Worm (Caenorhabditis elegans) whole organism, L1 larva: ENCODE data around the gene C47E8.3.

Source experiments
- C16A3.4 ChIP-seq: fragments of 150-350 bp; optimal IDR thresholded peaks from 2 replicates; lab custom pipeline; 2014; ENCODE audit warnings: missing biosample characterization, missing genetic modification characterization
- F16B12.6 ChIP-seq: fragments of 150-350 bp; optimal IDR thresholded peaks from 2 replicates; lab custom pipeline; 2014; ENCODE audit warnings: missing biosample characterization, missing genetic modification characterization
- Y116A8C.19 ChIP-seq: sonication (generic microtip); optimal IDR thresholded peaks from 2 replicates; lab custom pipeline; 2016; ENCODE audit warnings: missing compliant biosample characterization, missing genetic modification characterization, borderline replicate concordance
- alr-1 ChIP-seq: fragments of 200-800 bp; sonication (Bioruptor generic); optimal IDR thresholded peaks from 2 replicates; lab custom pipeline; 2018; ENCODE audit warnings: borderline replicate concordance, mild to moderate bottlenecking, missing genetic modification characterization, missing compliant biosample characterization
- aly-2 ChIP-seq: fragments of 150-350 bp; optimal IDR thresholded peaks from 2 replicates; lab custom pipeline; 2014; ENCODE audit warnings: missing biosample characterization, missing genetic modification characterization
- ceh-63 ChIP-seq: fragments of 200-800 bp; sonication (Bioruptor generic); optimal IDR thresholded peaks from 2 replicates; lab custom pipeline; 2018; ENCODE audit warnings: mild to moderate bottlenecking, missing genetic modification characterization, missing compliant biosample characterization
- ceh-82 ChIP-seq, 3 experiments: fragments of 150-350 bp in 1 of 3; sonication (generic microtip) in 2 of 3; optimal IDR thresholded peaks; 2 replicates each; lab custom pipeline; 2014 to 2017; ENCODE audit warnings: missing biosample characterization in 3 of 3, missing genetic modification characterization in 3 of 3
- ceh-90 ChIP-seq: sonication (generic microtip); optimal IDR thresholded peaks from 2 replicates; lab custom pipeline; 2016; ENCODE audit warnings: missing genetic modification characterization, missing compliant biosample characterization
- efl-1 ChIP-seq, 4 experiments: fragments of 150-350 bp; optimal IDR thresholded peaks in 3 of 4; peaks in 1 of 4; 1 replicate in 1 of 4; 2 replicates in 3 of 4; lab custom pipeline; 2014; ENCODE audit warnings: missing biosample characterization in 2 of 4, missing genetic modification characterization in 2 of 4, missing genetic modification reagents in 2 of 4
- egl-27 ChIP-seq, 2 experiments: fragments of 150-350 bp in 1 of 2; sonication (generic microtip); optimal IDR thresholded peaks; 3 replicates each; lab custom pipeline; 2017 to 2018; ENCODE audit warnings: missing biosample characterization in 2 of 2, missing genetic modification characterization in 2 of 2, missing genetic modification reagents in 2 of 2
- elt-3 ChIP-seq, 6 experiments: fragments of 150-350 bp in 1 of 6; sonication (generic microtip); optimal IDR thresholded peaks; 2 replicates each; lab custom pipeline; 2017 to 2018; ENCODE audit warnings: missing biosample characterization in 6 of 6, missing genetic modification characterization in 6 of 6, inconsistent platforms in 1 of 6
- ets-5 ChIP-seq: fragments of 200-800 bp; sonication (Bioruptor generic); IDR thresholded peaks from 2 replicates; pipeline ENCODE4 v1.3.6; 2022; ENCODE audit warnings: missing genetic modification characterization, missing compliant biosample characterization
- fkh-8 ChIP-seq: sonication (generic microtip); optimal IDR thresholded peaks from 2 replicates; lab custom pipeline; 2016; ENCODE audit warnings: mild to moderate bottlenecking, missing genetic modification characterization, missing compliant biosample characterization
- fos-1 ChIP-seq: fragments of 150-350 bp; optimal IDR thresholded peaks from 2 replicates; lab custom pipeline; 2014; ENCODE audit warnings: missing biosample characterization, missing genetic modification characterization
- grh-1 ChIP-seq: fragments of 200-800 bp; sonication (Bioruptor generic); IDR thresholded peaks from 2 replicates; pipeline ENCODE4 v1.3.6; 2022; ENCODE audit warnings: missing genetic modification reagents, missing genetic modification characterization, missing compliant biosample characterization
- hlh-4 ChIP-seq: sonication (generic microtip); optimal IDR thresholded peaks from 2 replicates; lab custom pipeline; 2016; ENCODE audit warnings: mild to moderate bottlenecking, missing genetic modification characterization, missing compliant biosample characterization
- hpl-2 ChIP-seq: fragments of 150-350 bp; optimal IDR thresholded peaks from 2 replicates; lab custom pipeline; 2014; ENCODE audit warnings: missing biosample characterization, missing genetic modification reagents, missing genetic modification characterization
- isw-1 ChIP-seq: fragments of 200-800 bp; sonication (Bioruptor generic); IDR thresholded peaks from 2 replicates; pipeline ENCODE4 v1.3.6; 2022; ENCODE audit warnings: missing genetic modification characterization, missing compliant biosample characterization
- lin-35 ChIP-seq, 2 experiments: fragments of 150-350 bp; optimal IDR thresholded peaks; 2 replicates each; lab custom pipeline; 2014; ENCODE audit warnings: missing biosample characterization in 2 of 2, missing genetic modification characterization in 2 of 2, missing genetic modification reagents in 2 of 2
- lir-3 ChIP-seq: sonication (generic microtip); optimal IDR thresholded peaks from 2 replicates; lab custom pipeline; 2016; ENCODE audit warnings: mild to moderate bottlenecking, missing genetic modification characterization, moderate library complexity, missing compliant biosample characterization; ENCODE audit not compliant: poor library complexity
- mdl-1 ChIP-seq, 2 experiments: fragments of 150-350 bp; optimal IDR thresholded peaks; 2 replicates each; lab custom pipeline; 2014 to 2017; ENCODE audit warnings: missing biosample characterization in 2 of 2, missing genetic modification characterization in 2 of 2, inconsistent platforms in 1 of 2
- mef-2 ChIP-seq: fragments of 150-350 bp; optimal IDR thresholded peaks from 2 replicates; lab custom pipeline; 2014; ENCODE audit warnings: missing biosample characterization, missing genetic modification characterization
- mep-1 ChIP-seq: fragments of 150-350 bp; optimal IDR thresholded peaks from 2 replicates; lab custom pipeline; 2014; ENCODE audit warnings: missing biosample characterization, missing genetic modification characterization
- nhr-11 ChIP-seq: fragments of 150-350 bp; optimal IDR thresholded peaks from 2 replicates; lab custom pipeline; 2014; ENCODE audit warnings: missing biosample characterization, missing genetic modification characterization
- nhr-19 ChIP-seq: fragments of 200-800 bp; sonication (Bioruptor generic); conservative IDR thresholded peaks from 2 replicates; pipeline ENCODE4 v1.3.6; 2022; ENCODE audit warnings: missing genetic modification characterization, missing compliant biosample characterization
- nhr-20 ChIP-seq: sonication (generic microtip); optimal IDR thresholded peaks from 2 replicates; lab custom pipeline; 2016; ENCODE audit warnings: mild to moderate bottlenecking, missing genetic modification characterization, missing compliant biosample characterization
- nhr-237 ChIP-seq: fragments of 150-350 bp; optimal IDR thresholded peaks from 2 replicates; lab custom pipeline; 2014; ENCODE audit warnings: missing biosample characterization, missing genetic modification characterization
- nhr-71 ChIP-seq: sonication (generic microtip); optimal IDR thresholded peaks from 2 replicates; lab custom pipeline; 2016; ENCODE audit warnings: mild to moderate bottlenecking, missing genetic modification characterization, moderate library complexity, missing compliant biosample characterization
- nhr-85 ChIP-seq: sonication (generic microtip); peaks from one replicate; lab custom pipeline; 2016; ENCODE audit warnings: missing genetic modification characterization, inconsistent platforms, missing compliant biosample characterization
- rnt-1 ChIP-seq: sonication (generic microtip); optimal IDR thresholded peaks from 2 replicates; lab custom pipeline; 2016; ENCODE audit warnings: mild to moderate bottlenecking, missing genetic modification characterization, moderate library complexity, missing compliant biosample characterization
- skn-1 ChIP-seq: fragments of 150-350 bp; optimal IDR thresholded peaks from 2 replicates; lab custom pipeline; 2014; ENCODE audit warnings: missing biosample characterization, missing genetic modification characterization
- snu-23 ChIP-seq: sonication (generic microtip); optimal IDR thresholded peaks from 2 replicates; lab custom pipeline; 2016; ENCODE audit warnings: missing genetic modification characterization, missing compliant biosample characterization
- sptf-1 ChIP-seq: fragments of 150-350 bp; optimal IDR thresholded peaks from 2 replicates; lab custom pipeline; 2014; ENCODE audit warnings: missing biosample characterization, missing genetic modification characterization
- swsn-7 ChIP-seq: sonication (generic microtip); optimal IDR thresholded peaks from 2 replicates; lab custom pipeline; 2016; ENCODE audit warnings: missing genetic modification characterization, missing compliant biosample characterization
- tlp-1 ChIP-seq: fragments of 150-350 bp; optimal IDR thresholded peaks from 2 replicates; lab custom pipeline; 2014; ENCODE audit warnings: missing biosample characterization, missing genetic modification characterization
- unc-130 ChIP-seq: fragments of 150-350 bp; optimal IDR thresholded peaks from 2 replicates; lab custom pipeline; 2017; ENCODE audit warnings: missing biosample characterization, missing genetic modification characterization, inconsistent platforms
- unc-30 ChIP-seq: sonication (generic microtip); optimal IDR thresholded peaks from 2 replicates; lab custom pipeline; 2017; ENCODE audit warnings: missing biosample characterization, missing genetic modification characterization
- unc-62 ChIP-seq: fragments of 150-350 bp; optimal IDR thresholded peaks from 2 replicates; lab custom pipeline; 2014; ENCODE audit warnings: missing biosample characterization, missing genetic modification reagents, missing genetic modification characterization
- unc-98 ChIP-seq: fragments of 200-800 bp; sonication (Bioruptor generic); IDR thresholded peaks from 2 replicates; pipeline ENCODE4 v1.3.6; 2022; ENCODE audit warnings: missing genetic modification characterization, missing compliant biosample characterization
- vab-15 ChIP-seq: sonication (generic microtip); optimal IDR thresholded peaks from 2 replicates; lab custom pipeline; 2017; ENCODE audit warnings: missing genotype, mild to moderate bottlenecking, missing genetic modification characterization, missing compliant biosample characterization
- xbp-1 ChIP-seq: sonication (generic microtip); optimal IDR thresholded peaks from 2 replicates; lab custom pipeline; 2016; ENCODE audit warnings: missing genetic modification characterization, missing compliant biosample characterization
- ztf-4 ChIP-seq: fragments of 150-350 bp; optimal IDR thresholded peaks from 2 replicates; lab custom pipeline; 2014; ENCODE audit warnings: missing biosample characterization, missing genetic modification characterization

The C47E8.3 gene

DNA sequence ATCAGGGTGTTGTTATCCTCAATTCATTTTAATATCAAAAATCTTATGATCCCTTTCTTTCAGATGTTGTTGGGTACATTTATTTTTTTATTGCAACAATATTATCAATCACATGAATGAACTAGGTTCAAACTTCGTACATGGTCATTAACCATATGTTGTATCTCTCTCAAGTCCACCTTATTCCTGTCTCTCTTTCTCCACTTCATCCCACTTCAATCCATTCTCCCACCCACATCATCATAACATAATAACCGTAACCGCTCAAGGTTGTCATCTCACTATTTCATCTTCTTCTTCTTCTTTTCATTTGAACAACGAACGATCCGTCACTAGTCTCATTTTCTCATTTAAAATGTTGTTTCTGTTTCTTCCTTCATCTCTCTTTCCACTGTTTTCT lies 45.3 kb downstream of the C47E8.3 start (continued):
- TF ChIP-seq nhr-85 (tag; lab: Kevin White, UChicago) (peak; percentile 92), unc-30 (tag; lab: Kevin White, UChicago) (no peak), C16A3.4 (tag; lab: Kevin White, UChicago) (no peak), ztf-4 (tag; lab: Kevin White, UChicago) (no peak), vab-15 (tag; lab: Kevin White, UChicago) (no peak), unc-62 (no peak), nhr-20 (tag; lab: Kevin White, UChicago) (peak; percentile 52), grh-1 (GFP tag; lab: Robert Waterston, UW) (no peak), alr-1 (tag; lab: Kevin White, UChicago) (no peak), tlp-1 (no peak), elt-3 (tag; optimal IDR thresholded peaks at IDR 0.05; lab: Kevin White, UChicago) (peak in 2 of 6 experiments; percentile 4 to 28), aly-2 (no peak)

DNA sequence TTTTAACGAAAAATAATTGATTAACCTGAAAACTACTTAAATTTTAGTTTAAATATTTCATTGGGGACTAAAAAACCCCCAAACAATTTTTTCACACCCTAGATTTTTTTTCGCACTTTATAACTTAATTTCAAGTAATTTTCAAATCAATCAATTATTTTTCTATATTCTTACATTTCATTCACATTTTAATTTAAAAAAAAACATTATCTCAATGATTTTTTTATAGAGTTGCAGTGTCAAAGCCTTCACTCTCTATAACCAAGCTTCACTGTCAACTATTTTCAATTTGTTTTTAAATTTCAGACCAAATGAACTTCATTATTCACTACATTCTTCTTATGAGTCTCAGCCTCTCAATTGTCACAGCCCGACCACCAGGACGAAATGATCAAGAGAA lies 46.5 kb downstream of the C47E8.3 start, which contains the start of gene Y50E8A.1:
Gene Y50E8A.1, plus strand, starts transcription at position 301 of the 400 bp plus-strand sequence.
- TF ChIP-seq fos-1 (tag; lab: Kevin White, UChicago) (no peak), mep-1 (tag; lab: Kevin White, UChicago) (no peak), vab-15 (tag; lab: Kevin White, UChicago) (no peak), nhr-71 (tag; lab: Kevin White, UChicago) (no peak), efl-1 (optimal IDR thresholded peaks at IDR 0.05; lab: Kevin White, UChicago) (no peak), efl-1 (GFP tag; optimal IDR thresholded peaks at IDR 0.05 in 1 of 2; lab: Kevin White, UChicago) (no peak), mef-2 (tag; lab: Kevin White, UChicago) (no peak), lir-3 (tag; lab: Kevin White, UChicago) (no peak), fkh-8 (no peak), snu-23 (GFP tag; lab: Kevin White, UChicago) (no peak), xbp-1 (tag; lab: Kevin White, UChicago) (no peak), aly-2 (no peak), nhr-20 (tag; lab: Kevin White, UChicago) (no peak), mdl-1 (tag; optimal IDR thresholded peaks at IDR 0.05; lab: Kevin White, UChicago) (no peak), sptf-1 (tag; lab: Kevin White, UChicago) (no peak), nhr-237 (tag; lab: Kevin White, UChicago) (no peak), Y116A8C.19 (no peak), lin-35 (GFP tag; optimal IDR thresholded peaks at IDR 0.05; lab: Kevin White, UChicago) (no peak), nhr-19 (GFP tag; lab: Robert Waterston, UW) (no peak), isw-1 (GFP tag; lab: Robert Waterston, UW) (no peak)

DNA sequence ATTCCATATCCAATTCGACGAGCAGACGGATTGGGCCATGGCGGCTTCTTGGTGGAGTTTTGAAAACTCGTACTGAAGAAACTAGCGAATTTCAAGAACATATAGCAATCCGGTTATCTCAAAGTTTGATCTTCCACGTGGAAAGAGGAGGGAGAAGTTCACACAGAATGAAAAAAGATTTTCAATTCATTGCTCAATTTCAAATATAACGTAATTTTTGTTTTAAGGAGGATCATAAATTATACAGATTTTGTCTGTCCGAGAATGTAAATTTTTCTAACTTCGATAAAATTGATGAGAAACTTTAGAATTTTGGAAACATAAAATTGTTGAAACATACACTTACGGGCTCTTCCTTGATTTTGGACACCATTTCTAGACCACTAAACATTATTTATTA lies 48.6 kb downstream of the C47E8.3 start, which contains the start of gene Y50E8A.2:
Gene Y50E8A.2, minus strand, starts transcription at position 101 of the 400 bp plus-strand sequence.
- TF ChIP-seq ceh-82 (tag; optimal IDR thresholded peaks at IDR 0.05; lab: Kevin White, UChicago) (no peak), ceh-90 (tag; lab: Kevin White, UChicago) (no peak), F16B12.6 (tag; lab: Kevin White, UChicago) (no peak), efl-1 (optimal IDR thresholded peaks at IDR 0.05; lab: Kevin White, UChicago) (no peak), efl-1 (GFP tag; optimal IDR thresholded peaks at IDR 0.05 in 1 of 2; lab: Kevin White, UChicago) (peak in 1 of 2 experiments; percentile 35)
- TF ChIP-seq, all 84 proteins: peak for 1

DNA sequence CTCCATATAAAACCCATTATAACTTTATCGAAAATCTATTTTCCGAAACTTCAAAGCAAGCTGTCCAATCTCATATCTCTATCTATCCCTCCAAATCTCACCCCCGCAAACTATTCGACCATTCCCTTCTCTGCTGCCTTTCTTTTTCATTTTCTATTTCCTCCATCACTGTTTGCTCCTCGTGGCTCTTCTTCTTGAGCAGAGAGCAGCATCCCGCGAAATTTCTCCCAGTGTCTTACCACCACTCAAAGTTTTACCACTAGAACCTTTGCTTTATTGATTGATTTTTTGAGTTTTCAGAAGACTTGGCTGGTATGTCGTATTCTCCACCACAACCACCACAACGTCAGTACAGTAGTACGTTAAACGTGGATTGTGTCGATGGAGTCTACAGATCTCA lies 49.2 kb downstream of the C47E8.3 start, which contains the start of gene oig-3:
Gene oig-3, plus strand, starts transcription at position 301 of the 400 bp plus-strand sequence.
- no peak for TF ChIP-seq hpl-2 (GFP tag; lab: Kevin White, UChicago)
- TF ChIP-seq mef-2 (tag; lab: Kevin White, UChicago) = no peak
- no peak for TF ChIP-seq snu-23 (GFP tag; lab: Kevin White, UChicago)
- no peak for TF ChIP-seq egl-27 (tag; optimal IDR thresholded peaks at IDR 0.05; lab: Kevin White, UChicago)
- TF ChIP-seq unc-98 = no peak
- no peak for TF ChIP-seq ets-5
- TF ChIP-seq nhr-11 = no peak
- TF ChIP-seq elt-3 (tag; optimal IDR thresholded peaks at IDR 0.05; lab: Kevin White, UChicago) = no peak
- TF ChIP-seq F16B12.6 (tag; lab: Kevin White, UChicago) = no peak
- no peak for TF ChIP-seq aly-2
- TF ChIP-seq hlh-4 (tag; lab: Kevin White, UChicago) = no peak
- TF ChIP-seq swsn-7 = no peak
- no peak for TF ChIP-seq unc-130 (tag; lab: Kevin White, UChicago)
- TF ChIP-seq alr-1 (tag; lab: Kevin White, UChicago) = no peak
- TF ChIP-seq rnt-1 (tag; lab: Kevin White, UChicago) = no peak
- TF ChIP-seq vab-15 (tag; lab: Kevin White, UChicago) = no peak
- no peak for TF ChIP-seq ceh-63 (GFP tag; lab: Kevin White, UChicago)
- TF ChIP-seq skn-1 (tag; lab: Kevin White, UChicago) = no peak
